Worm (Caenorhabditis elegans) whole organism, dauer: ENCODE data around the gene sri-67.
"Not testable (repeated sequence)": the region's sequence is repeated elsewhere in the genome, so short reads cannot be mapped to it uniquely, and the experiment has no call there.

Source experiments
- unc-62 ChIP-seq: sonication (generic microtip); optimal IDR thresholded peaks from 2 replicates; lab custom pipeline; 2017; ENCODE audit warnings: missing biosample characterization, missing genetic modification reagents, missing genetic modification characterization

sri-67 gene

DNA sequence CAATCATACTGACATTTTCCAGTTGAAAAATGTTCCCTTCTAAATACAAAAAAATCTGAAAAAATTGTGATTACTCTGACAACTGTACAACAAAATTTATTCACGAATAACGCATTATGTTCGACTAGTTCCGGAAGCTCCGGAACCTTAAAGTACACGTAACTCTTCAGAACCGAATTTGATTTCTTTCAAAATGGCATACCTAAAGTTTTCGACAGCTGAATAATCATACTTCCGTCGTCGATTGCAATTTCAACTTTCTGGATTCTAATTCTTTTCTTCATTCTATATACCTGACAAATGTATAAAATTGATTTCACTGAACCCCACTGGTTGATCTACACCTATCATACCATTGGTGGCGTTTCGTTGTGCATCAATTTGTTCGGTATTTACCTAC is at the start of gene sri-67:
Gene sri-67, plus strand, starts transcription at position 301 of the 400 bp plus-strand sequence.
- no peak for TF ChIP-seq unc-62 (GFP tag; lab: Kevin White, UChicago)

DNA sequence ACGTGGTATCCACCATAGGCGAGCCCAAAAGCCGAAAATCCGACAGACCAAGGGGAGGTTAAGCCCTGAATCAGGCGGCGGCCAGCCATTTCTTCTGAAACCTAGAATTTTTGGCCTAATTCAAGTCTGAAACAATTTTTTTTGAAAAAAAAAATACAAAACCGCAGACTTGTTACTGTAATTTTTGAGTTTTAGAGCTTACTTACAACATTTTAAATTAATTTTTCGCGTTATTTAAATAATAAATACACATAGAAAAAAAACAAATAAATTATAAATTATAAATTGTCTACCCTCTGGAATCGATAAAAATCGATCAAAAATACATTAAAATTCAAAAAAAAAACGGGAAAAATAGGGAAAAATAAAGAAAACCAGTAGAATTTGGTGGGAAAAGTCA is 41.3 kb upstream of the sri-67 start, which contains the start of gene dhs-24:
Gene dhs-24, minus strand, starts transcription at position 101 of the 400 bp plus-strand sequence.
- TF ChIP-seq unc-62 (GFP tag; lab: Kevin White, UChicago): no peak

DNA sequence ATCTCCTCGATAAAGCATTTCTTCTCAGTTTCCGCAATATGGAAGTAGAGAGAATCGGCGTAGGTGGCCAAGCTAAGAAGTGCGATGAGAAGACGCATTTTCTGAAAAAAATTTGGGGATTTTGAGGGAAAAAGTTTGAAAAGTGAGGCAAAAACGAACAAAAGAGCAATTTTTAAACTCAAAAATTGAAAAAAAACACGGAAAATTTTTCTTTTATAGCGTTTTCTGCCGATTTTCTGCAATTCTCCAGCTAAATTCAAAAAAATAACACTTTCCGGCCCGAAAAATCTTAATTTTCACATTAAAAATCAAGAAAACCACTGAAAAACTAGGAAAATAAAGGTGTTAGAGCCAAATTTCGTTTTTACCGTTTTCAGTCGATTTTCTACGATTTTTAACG is 38.8 kb upstream of the sri-67 start, which contains the start of gene tmed-4:
Gene tmed-4, minus strand, starts transcription at position 101 of the 400 bp plus-strand sequence.
- TF ChIP-seq unc-62 (GFP tag; lab: Kevin White, UChicago): not testable (repeated sequence)

DNA sequence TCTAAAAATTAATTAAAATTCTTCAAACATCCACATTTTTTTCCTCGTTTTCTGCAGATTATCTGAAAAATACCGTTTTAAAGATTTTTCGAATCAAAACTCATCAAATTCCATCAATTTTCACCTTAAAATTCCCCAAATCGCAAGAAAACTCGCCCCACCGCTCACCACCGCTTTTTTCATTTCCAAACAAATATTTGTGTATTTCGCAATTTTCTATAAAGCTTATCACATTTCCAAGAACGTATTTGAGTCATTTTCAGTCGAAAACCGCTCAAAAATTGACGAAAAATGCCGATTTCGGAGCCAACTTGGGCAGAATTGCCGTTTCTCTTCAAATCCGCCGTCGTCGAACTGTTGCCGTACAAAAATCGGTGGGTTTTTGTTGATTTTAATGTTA is 38.1 kb upstream of the sri-67 start, which contains the start of gene Y60A3A.8:
Gene Y60A3A.8, plus strand, starts transcription at position 258 of the 400 bp plus-strand sequence.
- not testable (repeated sequence) for TF ChIP-seq unc-62 (GFP tag; lab: Kevin White, UChicago)

DNA sequence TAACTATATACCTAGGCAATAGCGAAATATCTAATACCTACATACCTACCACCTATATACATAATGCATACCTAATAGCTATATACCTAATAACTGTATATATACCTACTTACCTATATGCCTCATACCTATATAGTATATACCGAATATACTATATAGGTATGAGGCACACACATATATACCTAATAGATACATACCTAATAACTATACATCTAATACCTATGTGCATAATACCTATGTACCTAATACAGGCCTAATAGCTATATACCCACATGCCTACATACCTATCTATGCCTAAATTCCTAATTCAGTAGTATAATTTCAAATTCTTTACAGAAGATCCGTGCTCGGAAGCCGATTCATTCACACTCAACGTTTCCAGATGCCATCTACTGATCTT is 33.3 kb upstream of the sri-67 start:
- TF ChIP-seq unc-62 (GFP tag; lab: Kevin White, UChicago): no peak

DNA sequence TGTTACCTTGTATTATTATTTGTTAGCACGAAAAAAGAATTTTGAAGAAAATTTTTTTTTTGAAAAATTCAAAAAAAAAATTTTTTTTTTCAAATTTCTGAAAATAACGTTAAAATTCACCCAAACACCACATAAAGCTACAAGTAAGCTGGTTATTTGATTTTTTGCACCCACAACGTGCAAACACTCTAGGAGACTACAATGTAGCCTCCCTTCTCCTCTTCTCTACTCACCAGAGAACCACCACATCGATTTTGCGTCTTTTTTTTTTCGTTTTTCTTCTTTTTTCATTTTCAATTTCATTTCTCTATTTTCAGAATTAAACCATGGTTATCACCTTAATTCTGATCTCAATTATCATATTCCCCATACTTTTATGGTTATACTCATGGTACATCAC is 32.6 kb upstream of the sri-67 start, which contains the start of gene abhd-3.1:
Gene abhd-3.1, plus strand, starts transcription at position 318 of the 400 bp plus-strand sequence.
- no peak for TF ChIP-seq unc-62 (GFP tag; lab: Kevin White, UChicago)

DNA sequence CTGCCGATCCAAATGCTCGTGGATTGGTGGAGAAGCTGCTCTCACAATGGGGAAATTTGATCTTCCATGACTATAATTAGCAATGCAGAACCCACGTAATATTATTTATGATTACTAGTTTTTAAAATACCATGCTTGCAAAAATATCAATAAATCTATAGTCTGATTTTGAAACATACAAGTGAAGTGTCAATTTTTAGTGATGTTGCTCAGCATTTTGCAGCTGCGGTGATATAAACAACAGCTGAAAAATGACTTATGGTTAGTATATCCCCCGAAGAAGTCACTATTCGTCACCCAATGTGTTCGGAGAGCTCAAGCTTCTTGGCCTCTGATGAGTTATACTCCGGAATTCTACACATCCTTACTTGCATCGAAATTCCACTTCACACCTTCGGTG is 29.0 kb upstream of the sri-67 start, which contains the start of gene srh-172:
Gene srh-172, plus strand, starts transcription at position 301 of the 400 bp plus-strand sequence.
- no peak for TF ChIP-seq unc-62 (GFP tag; lab: Kevin White, UChicago)

DNA sequence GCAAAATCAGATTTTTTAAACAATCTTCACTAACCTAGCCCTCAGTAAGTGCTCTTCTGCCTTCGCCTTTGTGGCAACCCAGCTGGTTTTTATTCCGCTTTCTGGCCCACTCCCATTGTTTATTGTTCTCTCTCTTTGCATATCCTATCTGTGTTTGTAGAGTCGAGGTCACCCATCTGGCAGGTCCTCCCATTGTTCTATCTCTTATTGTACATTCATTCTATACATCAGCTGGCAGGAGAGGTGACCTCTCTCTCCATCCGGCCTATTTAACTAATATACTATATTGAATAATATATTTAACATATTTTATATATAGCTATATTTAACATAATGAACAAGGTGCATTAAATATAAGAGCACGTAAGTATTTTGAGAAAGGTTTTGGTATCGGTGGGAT is 25.8 kb upstream of the sri-67 start:
- no peak for TF ChIP-seq unc-62 (GFP tag; lab: Kevin White, UChicago)

DNA sequence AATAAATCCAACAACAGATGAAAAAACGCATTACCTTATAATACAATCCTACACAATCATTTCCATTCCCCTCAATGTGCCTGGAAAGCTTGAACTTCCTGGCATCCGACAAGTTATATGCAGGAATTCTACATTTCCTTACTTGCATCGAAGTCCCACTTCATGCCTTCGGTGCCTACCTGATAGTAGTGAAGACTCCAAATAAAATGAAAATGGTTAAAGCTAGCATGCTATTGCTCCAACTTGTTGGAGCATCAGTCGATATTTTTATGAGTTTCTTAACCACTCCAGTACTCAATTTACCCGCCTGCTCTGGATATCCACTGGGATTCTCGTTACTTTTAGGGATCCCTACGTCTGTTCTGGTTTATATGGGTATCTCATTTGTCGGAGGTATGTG is 22.2 kb upstream of the sri-67 start, which contains the start of gene srh-171:
Gene srh-171, plus strand, starts transcription at position 75 of the 400 bp plus-strand sequence.
- no peak for TF ChIP-seq unc-62 (GFP tag; lab: Kevin White, UChicago)

DNA sequence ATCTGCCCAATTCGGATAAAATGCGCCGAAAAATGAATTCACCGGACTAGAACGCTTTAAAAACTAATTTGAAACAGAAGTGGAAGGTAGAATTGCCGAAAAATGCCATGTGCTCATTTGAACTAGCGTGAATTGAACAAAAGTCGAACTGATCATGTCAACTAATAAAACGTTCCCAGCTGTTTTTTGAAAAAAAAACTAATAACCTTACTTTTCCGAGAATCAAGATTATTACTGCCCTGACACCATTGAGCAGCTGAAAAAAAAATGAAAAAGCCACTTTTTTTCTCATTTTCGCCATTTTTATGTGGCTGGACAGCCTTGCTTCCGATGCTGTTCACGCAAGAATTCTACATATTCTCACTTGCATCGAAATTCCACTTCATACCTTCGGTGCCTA is 14.8 kb upstream of the sri-67 start, which contains the start of gene srh-173:
Gene srh-173, plus strand, starts transcription at position 301 of the 400 bp plus-strand sequence.
- no peak for TF ChIP-seq unc-62 (GFP tag; lab: Kevin White, UChicago)

DNA sequence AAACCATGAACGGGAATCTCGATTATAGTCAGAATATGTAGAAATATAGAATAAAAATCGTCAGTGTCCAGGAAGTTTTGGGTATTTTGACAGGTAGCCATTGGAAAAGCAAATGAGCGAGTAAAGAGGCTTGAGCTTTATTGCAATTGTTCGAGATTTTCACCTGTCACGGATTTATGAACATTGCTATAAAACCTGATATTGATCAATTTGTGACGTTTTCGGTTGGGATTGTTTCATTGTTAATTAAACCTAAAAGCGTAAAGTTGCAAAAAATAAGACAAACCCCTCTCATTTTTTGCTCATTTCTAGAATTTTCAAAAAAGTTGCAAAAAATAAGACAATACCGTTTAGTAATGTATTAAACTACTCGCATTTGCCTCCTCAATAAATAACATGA is 9.6 kb upstream of the sri-67 start, which contains the start of gene srh-183:
Gene srh-183, minus strand, starts transcription at position 101 of the 400 bp plus-strand sequence.
- TF ChIP-seq unc-62 (GFP tag; lab: Kevin White, UChicago): no peak

DNA sequence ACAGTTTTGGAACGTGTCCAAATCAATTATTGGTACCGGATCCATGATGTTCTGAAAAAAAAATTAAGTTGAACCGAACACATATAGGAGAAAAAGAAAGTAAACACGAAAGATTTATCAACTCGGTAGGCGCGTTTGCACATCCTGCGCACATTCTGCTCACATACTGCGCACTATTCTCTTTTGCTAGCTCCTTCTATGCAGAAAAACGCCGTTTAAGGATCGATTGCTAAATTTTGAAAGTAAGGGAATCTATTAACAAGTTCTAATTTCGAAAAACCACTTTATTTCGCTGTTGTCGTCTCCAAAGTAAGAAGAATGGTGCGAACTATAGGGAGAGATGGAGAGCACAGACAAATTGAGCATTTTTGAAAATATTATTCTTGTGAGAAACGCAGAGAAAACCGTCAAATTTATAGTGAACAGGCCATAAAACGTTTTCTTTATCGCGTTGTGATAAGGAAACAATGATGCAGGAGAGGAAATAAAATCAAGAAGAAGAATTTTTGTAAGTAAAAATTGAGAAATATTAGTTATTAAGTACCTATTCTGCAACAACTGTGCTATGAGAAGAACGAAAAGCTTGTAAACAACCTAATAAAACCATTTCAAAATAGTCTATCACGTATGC is 5.8 kb upstream of the sri-67 start, which contains the start of gene Y60A3A.24:
Gene Y60A3A.24, minus strand, starts transcription at position 51 of the 631 bp plus-strand sequence.
- TF ChIP-seq unc-62 (GFP tag; lab: Kevin White, UChicago): no peak

DNA sequence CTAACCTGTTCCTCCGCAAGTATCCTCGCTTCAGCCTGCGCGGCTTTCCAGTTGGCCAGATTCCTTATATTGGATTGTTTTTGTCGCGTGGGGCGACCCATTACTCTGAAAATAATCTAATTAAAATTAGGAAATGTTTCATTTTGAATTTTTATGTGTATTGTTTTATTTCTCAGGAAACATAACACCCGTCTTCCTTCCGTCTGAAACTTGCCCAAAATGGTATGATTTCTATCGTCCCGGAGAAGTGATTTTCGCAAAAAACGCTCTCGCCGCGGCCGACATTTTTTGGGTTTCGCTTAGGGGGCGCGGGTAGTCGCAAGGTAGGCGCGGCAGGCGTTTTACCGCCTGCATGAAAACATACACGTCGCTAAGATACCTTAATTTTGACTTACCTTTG is 1.6 kb upstream of the sri-67 start, which contains the start of gene clec-260:
Gene clec-260, minus strand, starts transcription at position 101 of the 400 bp plus-strand sequence.
- TF ChIP-seq unc-62 (GFP tag; lab: Kevin White, UChicago): no peak

DNA sequence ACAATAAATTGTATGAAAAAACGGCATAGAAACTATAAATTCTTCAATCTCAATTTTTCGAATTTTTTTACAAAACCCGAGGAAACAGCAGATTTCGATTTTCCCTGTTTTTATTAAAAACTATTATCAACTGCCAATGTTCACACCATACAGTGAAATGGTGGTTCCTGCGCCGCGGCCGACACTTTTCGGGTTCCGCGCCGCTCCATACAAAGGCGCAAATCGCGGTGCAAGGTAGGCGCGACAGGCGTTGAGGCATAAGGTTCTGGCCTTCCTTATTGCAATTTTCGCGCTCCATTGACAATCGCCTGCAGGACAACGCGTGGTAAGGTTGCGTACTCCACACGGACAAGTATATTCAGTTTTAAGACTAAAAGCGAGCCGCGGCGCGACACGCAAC is 996 bp upstream of the sri-67 start:
- no peak for TF ChIP-seq unc-62 (GFP tag; lab: Kevin White, UChicago)

DNA sequence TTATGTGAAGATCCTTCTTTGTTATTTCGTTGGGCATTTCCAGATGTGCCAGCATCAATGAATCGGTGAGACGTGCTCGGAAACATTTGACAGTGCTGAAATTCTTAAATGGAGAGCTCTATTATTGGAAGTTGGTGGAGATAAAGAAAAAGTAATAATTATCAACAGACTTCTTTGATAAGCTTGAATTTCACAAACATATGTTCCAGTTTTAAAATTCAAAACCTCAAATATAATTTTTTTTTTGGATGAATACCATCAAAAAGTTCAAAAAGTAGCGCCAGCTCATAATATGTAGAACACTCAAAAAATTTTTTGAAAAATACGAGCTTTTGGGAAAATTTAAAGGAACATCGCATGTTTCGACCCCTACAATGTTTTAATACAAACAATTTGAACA is 6.3 kb downstream of the sri-67 start, which contains the start of gene Y60A3A.25:
Gene Y60A3A.25, minus strand, starts transcription at position 101 of the 400 bp plus-strand sequence.
- no peak for TF ChIP-seq unc-62 (GFP tag; lab: Kevin White, UChicago)

DNA sequence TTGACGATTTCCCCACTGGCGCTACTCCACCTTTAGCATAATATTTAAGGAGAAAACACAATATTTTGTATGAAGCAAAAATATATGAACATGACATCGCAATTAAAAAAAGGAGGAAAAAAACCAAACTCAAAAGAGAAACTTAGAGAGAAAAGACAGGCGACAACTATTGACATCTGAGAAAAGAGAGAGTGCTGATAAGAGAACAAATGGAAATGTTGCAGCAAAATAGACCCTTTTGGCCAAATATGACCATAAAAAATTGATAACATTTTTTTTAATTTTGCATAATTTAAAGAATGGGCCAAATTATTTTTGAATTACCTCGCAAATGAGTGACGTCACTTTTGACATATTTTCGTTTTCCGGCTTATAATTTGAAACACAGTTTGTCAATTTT is 6.9 kb downstream of the sri-67 start:
- no peak for TF ChIP-seq unc-62 (GFP tag; lab: Kevin White, UChicago)
